Worm (Caenorhabditis elegans) whole organism, midembryonic: ENCODE results near the gene K10D11.5.

ENCODE experiments used
- T22C8.4 ChIP-seq: fragments of 200-800 bp; sonication (Bioruptor generic); IDR thresholded peaks from 2 replicates; pipeline ENCODE4 v1.3.6; 2022; ENCODE audit warnings: missing genetic modification characterization, missing compliant biosample characterization
- cog-1 ChIP-seq: sonication (generic microtip); optimal IDR thresholded peaks from 2 replicates; lab custom pipeline; 2016; ENCODE audit warnings: missing genetic modification characterization, missing compliant biosample characterization
- flt-1 ChIP-seq: fragments of 200-800 bp; sonication (Bioruptor generic); IDR thresholded peaks from 2 replicates; pipeline ENCODE4 v1.3.6; 2022; ENCODE audit warnings: missing genetic modification characterization, missing compliant biosample characterization
- klf-2 ChIP-seq: fragments of 200-800 bp; sonication (Bioruptor generic); conservative IDR thresholded peaks from 2 replicates; pipeline ENCODE4 v1.3.6; 2022; ENCODE audit warnings: missing genetic modification reagents, missing genetic modification characterization, missing compliant biosample characterization
- med-1 ChIP-seq: sonication (generic microtip); optimal IDR thresholded peaks from 2 replicates; lab custom pipeline; 2017; ENCODE audit warnings: missing genetic modification characterization, mild to moderate bottlenecking, missing compliant biosample characterization, antibody characterized with exemption, missing genetic modification reagents; ENCODE audit not compliant: insufficient read depth
- ref-1 ChIP-seq: fragments of 200-800 bp; sonication (Bioruptor generic); conservative IDR thresholded peaks from 2 replicates; pipeline ENCODE4 v1.3.6; 2022; ENCODE audit warnings: missing genetic modification reagents, missing genetic modification characterization, missing compliant biosample characterization
- tab-1 ChIP-seq: fragments of 200-800 bp; sonication (Bioruptor generic); IDR thresholded peaks from 2 replicates; pipeline ENCODE4 v1.3.6; 2022; ENCODE audit warnings: missing genetic modification characterization, missing compliant biosample characterization
- ztf-23 ChIP-seq: fragments of 200-800 bp; sonication (Bioruptor generic); IDR thresholded peaks from 2 replicates; pipeline ENCODE4 v1.3.6; 2022; ENCODE audit warnings: missing genetic modification reagents, missing genetic modification characterization, missing compliant biosample characterization
- ztf-29 ChIP-seq: fragments of 200-800 bp; sonication (Bioruptor generic); IDR thresholded peaks from 2 replicates; pipeline ENCODE4 v1.3.6; 2022; ENCODE audit warnings: missing genetic modification reagents, missing genetic modification characterization, missing compliant biosample characterization

The K10D11.5 gene

ce11 chrIV:12978307-12979036 lies 13.2 kb downstream of the K10D11.5 start, which contains the start of gene K10D11.2:
TSS of gene K10D11.2 (plus strand) at chrIV:12978986.
- TF ChIP-seq T22C8.4 (GFP tag; lab: Robert Waterston, UW) (no peak), cog-1 (tag; lab: Kevin White, UChicago) (no peak), med-1 (GFP tag; lab: Kevin White, UChicago) (no peak), ztf-23 (GFP tag; lab: Robert Waterston, UW) (no peak), ztf-29 (no peak), klf-2 (GFP tag; lab: Robert Waterston, UW) (no peak), flt-1 (GFP tag; lab: Robert Waterston, UW) (no peak), tab-1 (GFP tag; lab: Robert Waterston, UW) (no peak), ref-1 (GFP tag; lab: Robert Waterston, UW) (no peak)

ce11 chrIV:12977650-12978049 lies 14.0 kb downstream of the K10D11.5 start:
- TF ChIP-seq med-1 (GFP tag; lab: Kevin White, UChicago), result no peak

ce11 chrIV:12975981-12976380 lies 15.7 kb downstream of the K10D11.5 start, which contains the start of gene dod-17:
TSS of gene dod-17 (plus strand) at chrIV:12976303.
- TF ChIP-seq ref-1 (GFP tag; lab: Robert Waterston, UW), result no peak

ce11 chrIV:12973336-12973735 lies 18.3 kb downstream of the K10D11.5 start, which contains the start of gene F55G11.4:
TSS of gene F55G11.4 (plus strand) at chrIV:12973624.
- TF ChIP-seq tab-1 (GFP tag; lab: Robert Waterston, UW) (no peak), med-1 (GFP tag; lab: Kevin White, UChicago) (no peak), ref-1 (GFP tag; lab: Robert Waterston, UW) (no peak), cog-1 (tag; lab: Kevin White, UChicago) (no peak), ztf-23 (GFP tag; lab: Robert Waterston, UW) (no peak), ztf-29 (no peak), T22C8.4 (GFP tag; lab: Robert Waterston, UW) (no peak), flt-1 (GFP tag; lab: Robert Waterston, UW) (no peak), klf-2 (GFP tag; lab: Robert Waterston, UW) (no peak)

- TF ChIP-seq ztf-29 (no peak), ref-1 (GFP tag; lab: Robert Waterston, UW) (no peak), klf-2 (GFP tag; lab: Robert Waterston, UW) (no peak), flt-1 (GFP tag; lab: Robert Waterston, UW) (no peak), tab-1 (GFP tag; lab: Robert Waterston, UW) (no peak), med-1 (GFP tag; lab: Kevin White, UChicago) (no peak), cog-1 (tag; lab: Kevin White, UChicago) (no peak), ztf-23 (GFP tag; lab: Robert Waterston, UW) (no peak), T22C8.4 (GFP tag; lab: Robert Waterston, UW) (no peak)
These were observed 18.9 kb downstream of the K10D11.5 start for ce11 chrIV:12972780-12973179.

ce11 chrIV:12971994-12972520 lies 19.6 kb downstream of the K10D11.5 start:
- TF ChIP-seq cog-1 (tag; lab: Kevin White, UChicago), result no peak
- no peak for TF ChIP-seq klf-2 (GFP tag; lab: Robert Waterston, UW)
- TF ChIP-seq ztf-29, result no peak
- TF ChIP-seq med-1 (GFP tag; lab: Kevin White, UChicago), result no peak
- TF ChIP-seq tab-1 (GFP tag; lab: Robert Waterston, UW), result no peak
- TF ChIP-seq ztf-23 (GFP tag; lab: Robert Waterston, UW), result no peak
- no peak for TF ChIP-seq T22C8.4 (GFP tag; lab: Robert Waterston, UW)
- no peak for TF ChIP-seq ref-1 (GFP tag; lab: Robert Waterston, UW)
- no peak for TF ChIP-seq flt-1 (GFP tag; lab: Robert Waterston, UW)

- TF ChIP-seq klf-2 (GFP tag; lab: Robert Waterston, UW), result no peak
- no peak for TF ChIP-seq tab-1 (GFP tag; lab: Robert Waterston, UW)
- TF ChIP-seq flt-1 (GFP tag; lab: Robert Waterston, UW), result no peak
- TF ChIP-seq ref-1 (GFP tag; lab: Robert Waterston, UW), result no peak
- no peak for TF ChIP-seq cog-1 (tag; lab: Kevin White, UChicago)
These were observed 22.5 kb downstream of the K10D11.5 start, which contains the start of gene F55G11.2 for ce11 chrIV:12969141-12969540. TSS of gene F55G11.2 (minus strand) at chrIV:12969289.

- no peak for TF ChIP-seq tab-1 (GFP tag; lab: Robert Waterston, UW)
- no peak for TF ChIP-seq ref-1 (GFP tag; lab: Robert Waterston, UW)
- no peak for TF ChIP-seq klf-2 (GFP tag; lab: Robert Waterston, UW)
- TF ChIP-seq med-1 (GFP tag; lab: Kevin White, UChicago), result no peak
- no peak for TF ChIP-seq T22C8.4 (GFP tag; lab: Robert Waterston, UW)
- no peak for TF ChIP-seq cog-1 (tag; lab: Kevin White, UChicago)
- no peak for TF ChIP-seq ztf-23 (GFP tag; lab: Robert Waterston, UW)
- TF ChIP-seq flt-1 (GFP tag; lab: Robert Waterston, UW), result no peak
- no peak for TF ChIP-seq ztf-29
These were observed 24.3 kb downstream of the K10D11.5 start for ce11 chrIV:12967303-12967702.

- TF ChIP-seq tab-1 (GFP tag; lab: Robert Waterston, UW), result no peak
- TF ChIP-seq T22C8.4 (GFP tag; lab: Robert Waterston, UW), result no peak
- TF ChIP-seq ztf-29, result no peak
- no peak for TF ChIP-seq ref-1 (GFP tag; lab: Robert Waterston, UW)
- no peak for TF ChIP-seq cog-1 (tag; lab: Kevin White, UChicago)
- TF ChIP-seq ztf-23 (GFP tag; lab: Robert Waterston, UW), result no peak
- TF ChIP-seq flt-1 (GFP tag; lab: Robert Waterston, UW), result no peak
- TF ChIP-seq med-1 (GFP tag; lab: Kevin White, UChicago), result no peak
- no peak for TF ChIP-seq klf-2 (GFP tag; lab: Robert Waterston, UW)
These were observed 26.6 kb downstream of the K10D11.5 start, which contains the start of gene dod-22 for ce11 chrIV:12965074-12965473. TSS of gene dod-22 (plus strand) at chrIV:12965374.
